Fruit fly (Drosophila melanogaster): ENCODE data around the gene Rsod.

Gene Rsod

DNA sequence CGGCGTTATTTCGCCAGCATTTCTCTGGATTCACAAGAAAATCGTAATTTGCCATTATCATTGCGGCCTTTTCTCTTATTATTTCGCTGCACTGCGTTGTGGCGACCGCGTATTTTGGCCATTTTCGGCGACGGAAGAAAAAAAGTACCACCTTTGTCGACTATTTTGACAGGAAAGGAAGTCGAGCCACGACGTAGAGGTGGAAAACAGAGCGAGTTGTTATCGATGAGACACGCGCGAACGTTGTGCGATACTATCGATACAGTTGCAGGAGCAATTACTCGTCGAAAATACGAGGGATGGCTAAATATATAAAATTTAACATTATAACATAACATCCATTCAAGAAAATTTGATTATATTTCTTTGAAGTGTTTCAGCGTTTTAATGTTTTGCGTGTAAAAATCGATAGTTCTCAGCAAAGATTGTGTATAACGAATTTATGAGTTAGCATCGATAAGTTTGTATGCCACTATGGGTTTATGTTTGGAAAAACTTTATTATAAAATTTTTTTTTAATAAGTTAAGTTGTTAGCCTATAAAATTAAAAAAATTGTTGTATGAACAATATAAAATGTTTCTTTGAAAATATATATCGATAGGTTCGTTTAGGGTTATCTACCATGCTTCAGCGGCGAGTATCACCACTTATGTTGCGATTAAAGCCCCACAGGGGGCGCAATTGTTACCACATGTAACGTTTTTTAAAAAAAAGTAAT is 37.9 kb upstream of the Rsod start, which contains the start of gene RpS7 (continued):
- TF ChIP-seq CG4282 (GFP tag; optimal IDR thresholded peaks at IDR 0.05): no peak
- TF ChIP-seq MTF-1 (GFP tag; optimal IDR thresholded peaks at IDR 0.05; ENCODE audit: borderline replicate concordance): peak; percentile 90
- TF ChIP-seq CG1529 (GFP tag; optimal IDR thresholded peaks at IDR 0.05): peak; percentile 58
- peak; percentile 93 for TF ChIP-seq Sry-δ (GFP tag; optimal IDR thresholded peaks at IDR 0.05)
- no peak for TF ChIP-seq Trl (optimal IDR thresholded peaks at IDR 0.05)
- peak; percentile 24 for TF ChIP-seq Trl (GFP tag; optimal IDR thresholded peaks at IDR 0.05)
- peak; percentile 47; the same call in 1 of the 2 replicates for TF ChIP-seq wdn (GFP tag; IDR thresholded peaks at IDR 0.05)
- TF ChIP-seq CG6254 (GFP tag; optimal IDR thresholded peaks at IDR 0.05): peak; percentile 42
- TF ChIP-seq rib (GFP tag; IDR thresholded peaks at IDR 0.05): peak; percentile 66
- peak; percentile 53 for TF ChIP-seq Bdp1 (GFP tag; optimal IDR thresholded peaks at IDR 0.05)
- peak; percentile 27 for TF ChIP-seq CG8290 (GFP tag; optimal IDR thresholded peaks at IDR 0.05)
- peak; percentile 8 to 79 for TF ChIP-seq CG8290 (tag; optimal IDR thresholded peaks at IDR 0.05)
- peak; percentile 29 for TF ChIP-seq CG18476 (GFP tag; optimal IDR thresholded peaks at IDR 0.05)
- peak; percentile 82 for TF ChIP-seq Dbx (GFP tag; IDR thresholded peaks at IDR 0.05)
- peak; percentile 48 for TF ChIP-seq CG9797 (GFP tag; optimal IDR thresholded peaks at IDR 0.05)
- peak; percentile 54 for TF ChIP-seq Oaz (GFP tag; IDR thresholded peaks at IDR 0.05)
- peak; percentile 53; the same call in 2 of the 3 replicates for TF ChIP-seq CG11093 (GFP tag; IDR thresholded peaks at IDR 0.05)
- TF ChIP-seq CoRest (tag; optimal IDR thresholded peaks at IDR 0.05): peak; percentile 63
- peak; percentile 90 for TF ChIP-seq CG17568 (GFP tag; optimal IDR thresholded peaks at IDR 0.05)
- peak; percentile 53 for TF ChIP-seq gfzf (GFP tag; optimal IDR thresholded peaks at IDR 0.05)
- peak; percentile 20 for TF ChIP-seq cato (GFP tag; optimal IDR thresholded peaks at IDR 0.05; ENCODE audit: borderline replicate concordance)
- TF ChIP-seq CG9215 (GFP tag; IDR thresholded peaks at IDR 0.05): no peak
- no peak for TF ChIP-seq Hmx (GFP tag; optimal IDR thresholded peaks at IDR 0.05)
- peak; percentile 97 for TF ChIP-seq CG13287 (GFP tag; IDR thresholded peaks at IDR 0.05; ENCODE audit: partially characterized antibody)
- TF ChIP-seq sens-2 (GFP tag; IDR thresholded peaks at IDR 0.05): peak; percentile 81
- TF ChIP-seq sima (GFP tag; optimal IDR thresholded peaks at IDR 0.05): no peak
- TF ChIP-seq CG3065 (GFP tag; optimal IDR thresholded peaks at IDR 0.05): no peak
- peak; percentile 23 for TF ChIP-seq slou (GFP tag; optimal IDR thresholded peaks at IDR 0.05)
- peak; percentile 27 for TF ChIP-seq CG8281 (tag; optimal IDR thresholded peaks at IDR 0.05)
- TF ChIP-seq Hmr (GFP tag; optimal IDR thresholded peaks at IDR 0.05): peak; percentile 85
- peak; percentile 73 for TF ChIP-seq Sin3A (optimal IDR thresholded peaks at IDR 0.05)
- peak; percentile 75 for TF ChIP-seq PHDP (tag; optimal IDR thresholded peaks at IDR 0.05)
- TF ChIP-seq CG6854 (GFP tag; optimal IDR thresholded peaks at IDR 0.05): peak; percentile 76
- TF ChIP-seq emc (GFP tag; optimal IDR thresholded peaks at IDR 0.05): peak; percentile 18
- no peak for TF ChIP-seq Hr39 (optimal IDR thresholded peaks at IDR 0.05)
- peak; percentile 86 for TF ChIP-seq caup (GFP tag; optimal IDR thresholded peaks at IDR 0.05; ENCODE audit: severe bottlenecking)
- TF ChIP-seq NFAT (GFP tag; IDR thresholded peaks at IDR 0.05): peak; percentile 79; the same call in 1 of the 2 replicates
- TF ChIP-seq CG16863 (GFP tag; optimal IDR thresholded peaks at IDR 0.05): no peak
- peak; percentile 98 for TF ChIP-seq inv (GFP tag; IDR thresholded peaks at IDR 0.05; ENCODE audit: partially characterized antibody)
- TF ChIP-seq dan (GFP tag; IDR thresholded peaks at IDR 0.05): no peak
- TF ChIP-seq sd (tag; optimal IDR thresholded peaks at IDR 0.05): no peak
- peak; percentile 8 for TF ChIP-seq fd96Cb (tag; optimal IDR thresholded peaks at IDR 0.05)
- TF ChIP-seq CG7963 (GFP tag; IDR thresholded peaks at IDR 0.05; ENCODE audit: partially characterized antibody): peak; percentile 88
- no peak for TF ChIP-seq pita (GFP tag; optimal IDR thresholded peaks at IDR 0.05)
- TF ChIP-seq Ets65A (GFP tag): peak; percentile 93
- no peak for TF ChIP-seq CG10565 (GFP tag; optimal IDR thresholded peaks at IDR 0.05)
- TF ChIP-seq CG8388 (GFP tag; optimal IDR thresholded peaks at IDR 0.05): peak; percentile 86
- peak; percentile 26 for TF ChIP-seq Dad (GFP tag; optimal IDR thresholded peaks at IDR 0.05)
- TF ChIP-seq bcd (GFP tag; optimal IDR thresholded peaks at IDR 0.05): peak; percentile 87
- TF ChIP-seq bbx (GFP tag; IDR thresholded peaks at IDR 0.05; ENCODE audit: partially characterized antibody): peak; percentile 96

Measured in whole organism, embryonic.